Worm (Caenorhabditis elegans) whole organism, L4/young adult: ENCODE data around the gene C08F8.6.

Experiments
- W03F9.2 ChIP-seq: fragments of 150-350 bp; optimal IDR thresholded peaks from 2 replicates; lab custom pipeline; 2014; ENCODE audit warnings: missing biosample characterization, missing genetic modification characterization
- him-1 ChIP-seq: sonication (generic microtip); optimal IDR thresholded peaks from 2 replicates; lab custom pipeline; 2016; ENCODE audit warnings: missing genotype, missing genetic modification reagents, missing genetic modification characterization, missing compliant biosample characterization

DNA sequence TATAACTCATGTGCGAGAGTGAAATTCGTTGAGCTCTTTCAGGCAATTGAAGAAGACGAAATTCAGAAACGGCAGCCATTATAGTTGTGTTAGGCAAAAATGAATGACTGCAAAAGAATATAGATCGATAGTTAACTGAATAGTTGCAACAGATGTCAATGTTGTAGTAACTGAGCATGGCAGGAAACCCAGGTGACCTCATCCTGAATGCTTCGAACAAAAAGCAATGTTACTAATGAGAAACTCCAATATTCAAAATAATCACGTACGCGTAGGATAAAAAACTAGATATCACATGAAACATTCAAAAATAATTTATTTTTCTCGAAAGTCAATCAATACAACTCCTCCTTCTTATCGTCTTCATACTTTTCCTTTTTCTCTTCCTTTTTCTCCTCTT lies 2.3 kb downstream of the C08F8.6 start, which contains the start of gene fbxb-9:
- TF ChIP-seq W03F9.2 (no peak), him-1 (tag; lab: Kevin White, UChicago) (no peak)
